Fruit fly (Drosophila melanogaster) whole organism, prepupa: Measurements from ENCODE around the gene CG17826.

Source experiments
- CG11762 ChIP-seq: fragments of 200-800 bp; sonication (Bioruptor generic); optimal IDR thresholded peaks from 3 replicates; lab custom pipeline; 2016; ENCODE audit warnings: missing biosample characterization, missing genetic modification characterization; ENCODE audit not compliant: insufficient read depth
- Met ChIP-seq: fragments of 200-800 bp; sonication (Bioruptor generic); optimal IDR thresholded peaks from 3 replicates; lab custom pipeline; 2016; ENCODE audit warnings: missing biosample characterization, missing genetic modification characterization

dm6 chr3L:11973690-11974089 lies 24.1 kb downstream of the CG17826 start, which contains the start of gene CG42397:
- TF ChIP-seq CG11762 (GFP tag; lab: Kevin White, UChicago): no peak
- no peak for TF ChIP-seq Met (GFP tag; lab: Kevin White, UChicago)
